Worm (Caenorhabditis elegans) whole organism, mixed stage, embryonic: ENCODE data around the gene T10D4.1.

ENCODE experiments used
- ceh-43 ChIP-seq: fragments of 200-800 bp; sonication (Bioruptor generic); optimal IDR thresholded peaks from 2 replicates; lab custom pipeline; 2018; ENCODE audit warnings: mild to moderate bottlenecking, missing genetic modification characterization, moderate library complexity, missing compliant biosample characterization
- ces-1 ChIP-seq: fragments of 150-350 bp; optimal IDR thresholded peaks from 2 replicates; lab custom pipeline; 2014; ENCODE audit warnings: missing biosample characterization, missing genetic modification reagents, missing genetic modification characterization
- lin-13 ChIP-seq: fragments of 150-350 bp; optimal IDR thresholded peaks from 2 replicates; lab custom pipeline; 2014; ENCODE audit warnings: missing biosample characterization, missing genetic modification characterization
- lsy-2 ChIP-seq: fragments of 150-350 bp; optimal IDR thresholded peaks from 2 replicates; lab custom pipeline; 2014; ENCODE audit warnings: missing biosample characterization, missing genetic modification characterization
- nhr-12 ChIP-seq: fragments of 150-350 bp; optimal IDR thresholded peaks from 2 replicates; lab custom pipeline; 2014; ENCODE audit warnings: missing biosample characterization, missing genetic modification characterization
- nhr-28 ChIP-seq: fragments of 150-350 bp; optimal IDR thresholded peaks from 2 replicates; lab custom pipeline; 2014; ENCODE audit warnings: missing biosample characterization, missing genetic modification characterization
- nhr-76 ChIP-seq: sonication (generic microtip); optimal IDR thresholded peaks from 2 replicates; lab custom pipeline; 2017; ENCODE audit warnings: missing biosample characterization, missing genetic modification characterization
- pha-4 ChIP-seq: fragments of 150-350 bp; optimal IDR thresholded peaks from 2 replicates; lab custom pipeline; 2018; ENCODE audit warnings: missing biosample characterization, missing genetic modification reagents, missing genetic modification characterization
- snpc-4 ChIP-seq: fragments of 150-350 bp; optimal IDR thresholded peaks from 2 replicates; lab custom pipeline; 2014; ENCODE audit warnings: missing biosample characterization, missing genetic modification characterization
- sptf-1 ChIP-seq: sonication (generic microtip); optimal IDR thresholded peaks from 2 replicates; lab custom pipeline; 2017; ENCODE audit warnings: mild to moderate bottlenecking, missing genetic modification characterization, moderate library complexity, missing compliant biosample characterization
- unc-62 ChIP-seq: fragments of 150-350 bp; optimal IDR thresholded peaks from 2 replicates; lab custom pipeline; 2014; ENCODE audit warnings: missing biosample characterization, missing genetic modification reagents, missing genetic modification characterization
- ztf-11 ChIP-seq: fragments of 150-350 bp; optimal IDR thresholded peaks from 2 replicates; lab custom pipeline; 2014; ENCODE audit warnings: missing biosample characterization, missing genetic modification characterization

- TF ChIP-seq nhr-76 = no peak
- no peak for TF ChIP-seq snpc-4 (tag; lab: Kevin White, UChicago)
- no peak for TF ChIP-seq ztf-11 (tag; lab: Kevin White, UChicago)
- no peak for TF ChIP-seq lsy-2 (tag; lab: Kevin White, UChicago)
- TF ChIP-seq nhr-28 (tag; lab: Kevin White, UChicago) = no peak
- TF ChIP-seq pha-4 (tag; lab: Kevin White, UChicago) = no peak
- no peak for TF ChIP-seq ceh-43 (GFP tag; lab: Kevin White, UChicago)
- TF ChIP-seq unc-62 (GFP tag; lab: Kevin White, UChicago) = no peak
- TF ChIP-seq lin-13 (tag; lab: Kevin White, UChicago) = no peak
- no peak for TF ChIP-seq sptf-1 (tag; lab: Kevin White, UChicago)
- TF ChIP-seq nhr-12 (tag; lab: Kevin White, UChicago) = no peak
- TF ChIP-seq ces-1 = no peak
These were observed 4.4 kb downstream of the T10D4.1 start, which contains the start of gene sri-32 for ce11 chrII:3154383-3154782.
